Worm (Caenorhabditis elegans): ENCODE measurements around the gene ztf-31.

ztf-31 gene

DNA sequence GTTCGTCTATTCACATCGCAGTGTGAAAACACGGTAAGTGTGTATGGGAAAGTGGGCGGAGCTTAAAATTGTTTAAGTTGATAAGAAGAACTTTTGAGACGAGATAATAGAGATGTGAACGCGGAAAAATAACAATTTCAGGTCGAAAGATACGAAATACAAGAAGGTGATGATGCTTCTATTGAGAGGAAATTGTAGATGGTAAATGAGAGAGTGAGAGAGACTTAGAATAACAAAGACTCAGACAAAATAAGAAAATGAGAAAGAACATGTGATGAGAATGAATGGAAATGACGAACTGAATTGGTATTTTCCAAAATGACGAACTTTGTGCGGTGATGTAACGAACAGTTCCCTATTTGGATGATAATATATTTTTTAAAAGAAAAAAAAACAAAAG lies 29.9 kb downstream of the ztf-31 start:
- no peak for TF ChIP-seq ceh-90 (tag; optimal IDR thresholded peaks at IDR 0.05)
- TF ChIP-seq pag-3 (tag; optimal IDR thresholded peaks at IDR 0.05; ENCODE audit: borderline replicate concordance, insufficient read depth), result no peak
- TF ChIP-seq alr-1 (tag; optimal IDR thresholded peaks at IDR 0.05; ENCODE audit: borderline replicate concordance), result no peak
- no peak for TF ChIP-seq F16B12.6 (tag; optimal IDR thresholded peaks at IDR 0.05)
- no peak for TF ChIP-seq blmp-1 (tag; optimal IDR thresholded peaks at IDR 0.05)
- TF ChIP-seq fkh-8 (tag; optimal IDR thresholded peaks at IDR 0.05), result no peak
- no peak for TF ChIP-seq nhr-237 (tag; optimal IDR thresholded peaks at IDR 0.05)
- peak in 1 of 2 experiments; percentile 47 for TF ChIP-seq lin-35 (GFP tag; optimal IDR thresholded peaks at IDR 0.05)
- no peak for TF ChIP-seq aly-2 (tag; optimal IDR thresholded peaks at IDR 0.05)
- no peak for TF ChIP-seq dpl-1 (GFP tag; optimal IDR thresholded peaks at IDR 0.05)
- no peak for TF ChIP-seq unc-98 (GFP tag; IDR thresholded peaks at IDR 0.05)
- no peak for TF ChIP-seq pax-3 (tag; optimal IDR thresholded peaks at IDR 0.05)
- TF ChIP-seq snpc-4 (tag; optimal IDR thresholded peaks at IDR 0.05), result no peak
- TF ChIP-seq aha-1 (tag; optimal IDR thresholded peaks at IDR 0.05), result no peak
- no peak for TF ChIP-seq lir-3 (tag; optimal IDR thresholded peaks at IDR 0.05; ENCODE audit: poor library complexity)
- no peak for TF ChIP-seq ztf-4 (tag; optimal IDR thresholded peaks at IDR 0.05)
- no peak for TF ChIP-seq egl-27 (tag; optimal IDR thresholded peaks at IDR 0.05)
- TF ChIP-seq nhr-76 (tag; optimal IDR thresholded peaks at IDR 0.05), result no peak
- TF ChIP-seq isw-1 (GFP tag; IDR thresholded peaks at IDR 0.05), result no peak
- TF ChIP-seq ztf-11 (tag; optimal IDR thresholded peaks at IDR 0.05), result no peak
- TF ChIP-seq efl-3 (GFP tag; optimal IDR thresholded peaks at IDR 0.05), result no peak
- no peak for TF ChIP-seq sptf-1 (tag; optimal IDR thresholded peaks at IDR 0.05)
- TF ChIP-seq jun-1 (tag; optimal IDR thresholded peaks at IDR 0.05), result no peak
- peak; percentile 34 for TF ChIP-seq lin-14 (GFP tag; optimal IDR thresholded peaks at IDR 0.05)
- no peak for TF ChIP-seq mab-9 (GFP tag; IDR thresholded peaks at IDR 0.05)
- no peak for TF ChIP-seq nhr-12 (tag; optimal IDR thresholded peaks at IDR 0.05)
- no peak for TF ChIP-seq egl-13 (tag; optimal IDR thresholded peaks at IDR 0.05)
- TF ChIP-seq C16A3.4 (tag; optimal IDR thresholded peaks at IDR 0.05), result no peak
- no peak for TF ChIP-seq rnt-1 (tag; optimal IDR thresholded peaks at IDR 0.05)
- no peak for TF ChIP-seq unc-62 (GFP tag; optimal IDR thresholded peaks at IDR 0.05)
- peak; percentile 19 for TF ChIP-seq skn-1 (tag; optimal IDR thresholded peaks at IDR 0.05)
- no peak for TF ChIP-seq C34B4.2 (tag; optimal IDR thresholded peaks at IDR 0.05)
- no peak for TF ChIP-seq mef-2 (tag; optimal IDR thresholded peaks at IDR 0.05)
- TF ChIP-seq hpl-2 (GFP tag; optimal IDR thresholded peaks at IDR 0.05), result no peak
- TF ChIP-seq efl-1 (optimal IDR thresholded peaks at IDR 0.05), result no peak
- peak; percentile 4 to 40 for TF ChIP-seq efl-1 (GFP tag; optimal IDR thresholded peaks at IDR 0.05 in 1 of 2)
- no peak for TF ChIP-seq ces-1 (GFP tag; optimal IDR thresholded peaks at IDR 0.05)
- TF ChIP-seq elt-3 (tag; optimal IDR thresholded peaks at IDR 0.05), result peak in 1 of 6 experiments; percentile 53
- TF ChIP-seq irx-1 (tag; optimal IDR thresholded peaks at IDR 0.05), result no peak
- peak; percentile 9 for TF ChIP-seq nhr-71 (tag; optimal IDR thresholded peaks at IDR 0.05)
- no peak for TF ChIP-seq unc-130 (tag; optimal IDR thresholded peaks at IDR 0.05)
- no peak for TF ChIP-seq zag-1 (tag; optimal IDR thresholded peaks at IDR 0.05)
- TF ChIP-seq mdl-1 (tag; optimal IDR thresholded peaks at IDR 0.05), result no peak
- no peak for TF ChIP-seq ceh-88 (GFP tag; IDR thresholded peaks at IDR 0.05)
- no peak for TF ChIP-seq nhr-47 (tag; optimal IDR thresholded peaks at IDR 0.05)
- no peak for TF ChIP-seq grh-1 (GFP tag; IDR thresholded peaks at IDR 0.05)
- TF ChIP-seq tlp-1 (tag; optimal IDR thresholded peaks at IDR 0.05), result no peak
- no peak for TF ChIP-seq sup-37 (GFP tag; optimal IDR thresholded peaks at IDR 0.05)
- no peak for TF ChIP-seq hlh-4 (tag; optimal IDR thresholded peaks at IDR 0.05)
- TF ChIP-seq pqm-1 (tag; optimal IDR thresholded peaks at IDR 0.05), result no peak
